Fruit fly (Drosophila melanogaster) whole organism, embryonic: ENCODE data around the gene Rok.

Experiments used
- Atf-2 ChIP-seq: fragments of 200-800 bp; sonication (Bioruptor generic); optimal IDR thresholded peaks from 2 replicates; lab custom pipeline; 2016; ENCODE audit warnings: missing biosample characterization, missing genetic modification characterization
- Blimp-1 ChIP-seq: fragments of 200-800 bp; sonication (Bioruptor generic); optimal IDR thresholded peaks from 3 replicates; lab custom pipeline; 2018; ENCODE audit warnings: missing biosample characterization, missing genetic modification characterization, mild to moderate bottlenecking, moderate library complexity, missing genetic modification reagents
- CG10979 ChIP-seq: fragments of 200-800 bp; sonication (Bioruptor generic); optimal IDR thresholded peaks from 2 replicates; lab custom pipeline; 2018; ENCODE audit warnings: missing biosample characterization, mild to moderate bottlenecking, missing genetic modification characterization, moderate library complexity
- CG11723 ChIP-seq: fragments of 200-800 bp; sonication (Bioruptor generic); optimal IDR thresholded peaks from 2 replicates; lab custom pipeline; 2017; ENCODE audit warnings: missing biosample characterization, mild to moderate bottlenecking, missing genetic modification characterization
- CG14667 ChIP-seq: fragments of 200-800 bp; sonication (Bioruptor generic); IDR thresholded peaks from 2 replicates; pipeline ENCODE4 v1.3.6; 2022; ENCODE audit warnings: missing biosample characterization, missing genetic modification characterization
- CG15696 ChIP-seq: fragments of 200-800 bp; sonication (Bioruptor generic); optimal IDR thresholded peaks from 2 replicates; lab custom pipeline; 2019; ENCODE audit warnings: missing biosample characterization, mild to moderate bottlenecking, missing genetic modification characterization, moderate library complexity
- CG1603 ChIP-seq: fragments of 200-800 bp; sonication (Bioruptor generic); optimal IDR thresholded peaks from 2 replicates; lab custom pipeline; 2019; ENCODE audit warnings: missing biosample characterization, mild to moderate bottlenecking, missing genetic modification characterization, moderate library complexity
- CG17186 ChIP-seq: fragments of 200-800 bp; sonication (Bioruptor generic); optimal IDR thresholded peaks from 3 replicates; lab custom pipeline; 2017; ENCODE audit warnings: missing biosample characterization, missing genetic modification reagents, missing genetic modification characterization
- CG17568 ChIP-seq: fragments of 200-800 bp; sonication (Bioruptor generic); optimal IDR thresholded peaks from 2 replicates; lab custom pipeline; 2018; ENCODE audit warnings: missing biosample characterization, mild to moderate bottlenecking, missing genetic modification characterization, moderate library complexity
- CG2202 ChIP-seq: fragments of 200-800 bp; sonication (Bioruptor generic); optimal IDR thresholded peaks from 2 replicates; lab custom pipeline; 2018; ENCODE audit warnings: missing biosample characterization, mild to moderate bottlenecking, missing genetic modification characterization
- CG31441 ChIP-seq: fragments of 200-800 bp; sonication (Bioruptor generic); IDR thresholded peaks from 2 replicates; pipeline ENCODE4 v1.3.6; 2022; ENCODE audit warnings: missing biosample characterization, missing genetic modification characterization
- CG34224 ChIP-seq: fragments of 200-800 bp; sonication (Bioruptor generic); IDR thresholded peaks from 3 replicates; pipeline ENCODE4 v1.3.6; 2022; ENCODE audit warnings: missing biosample characterization, missing genetic modification characterization; ENCODE audit not compliant: partially characterized antibody
- CG34376 ChIP-seq: fragments of 200-800 bp; sonication (Bioruptor generic); optimal IDR thresholded peaks from 2 replicates; lab custom pipeline; 2018; ENCODE audit warnings: missing biosample characterization, mild to moderate bottlenecking, missing genetic modification characterization
- CG4820 ChIP-seq: fragments of 200-800 bp; sonication (Bioruptor generic); optimal IDR thresholded peaks from 3 replicates; lab custom pipeline; 2016; ENCODE audit warnings: missing biosample characterization, missing genetic modification characterization
- CG6683 ChIP-seq: fragments of 200-800 bp; sonication (Bioruptor generic); optimal IDR thresholded peaks from 2 replicates; lab custom pipeline; 2017; ENCODE audit warnings: missing biosample characterization, mild to moderate bottlenecking, missing genetic modification characterization, missing genetic modification reagents
- CG9817 ChIP-seq: fragments of 200-800 bp; sonication (Bioruptor generic); optimal IDR thresholded peaks from 2 replicates; lab custom pipeline; 2018; ENCODE audit warnings: missing biosample characterization, mild to moderate bottlenecking, missing genetic modification characterization, moderate library complexity
- Dad ChIP-seq: fragments of 200-800 bp; sonication (Bioruptor generic); optimal IDR thresholded peaks from 3 replicates; lab custom pipeline; 2016; ENCODE audit warnings: missing biosample characterization, missing genetic modification characterization
- Dll ChIP-seq: fragments of 200-800 bp; sonication (Bioruptor generic); IDR thresholded peaks from 4 replicates; pipeline ENCODE4 v1.3.6; 2022; ENCODE audit warnings: missing biosample characterization, missing genetic modification characterization; ENCODE audit not compliant: partially characterized antibody
- E2f2 ChIP-seq: fragments of 200-800 bp; sonication (Bioruptor generic); IDR thresholded peaks from 2 replicates; pipeline ENCODE4 v1.3.6; 2022; ENCODE audit warnings: missing biosample characterization, missing genetic modification characterization
- Hmr ChIP-seq: fragments of 200-800 bp; sonication (Bioruptor generic); optimal IDR thresholded peaks from 3 replicates; lab custom pipeline; 2017; ENCODE audit warnings: mild to moderate bottlenecking, missing biosample characterization, missing genetic modification reagents, missing genetic modification characterization
- Hr3 ChIP-seq: fragments of 200-800 bp; sonication (Bioruptor generic); optimal IDR thresholded peaks from 3 replicates; lab custom pipeline; 2016; ENCODE audit warnings: missing biosample characterization, missing genetic modification characterization
- Hr78 ChIP-seq, 2 experiments: fragments of 200-800 bp in 1 of 2; fragments of >200 bp in 1 of 2; sonication (Bioruptor generic) in 1 of 2; optimal IDR thresholded peaks; 2 replicates each; lab custom pipeline; 2017 to 2019; ENCODE audit warnings: missing biosample characterization in 2 of 2, missing genetic modification characterization in 2 of 2, mild to moderate bottlenecking in 1 of 2, moderate library complexity in 1 of 2
- Kr ChIP-seq: fragments of 200-800 bp; sonication (Bioruptor generic); optimal IDR thresholded peaks from 2 replicates; lab custom pipeline; 2017; ENCODE audit warnings: missing biosample characterization, mild to moderate bottlenecking, missing genetic modification characterization
- Lim3 ChIP-seq: fragments of 200-800 bp; sonication (Bioruptor generic); IDR thresholded peaks from 2 replicates; pipeline ENCODE4 v1.3.6; 2022; ENCODE audit warnings: missing biosample characterization, missing genetic modification characterization
- Meics ChIP-seq: fragments of 200-800 bp; sonication (Bioruptor generic); optimal IDR thresholded peaks from 2 replicates; lab custom pipeline; 2017; ENCODE audit warnings: missing biosample characterization, mild to moderate bottlenecking, missing genetic modification characterization
- Mrtf ChIP-seq: fragments of 200-800 bp; sonication (Bioruptor generic); IDR thresholded peaks from 3 replicates; pipeline ENCODE4 v1.3.6; 2022; ENCODE audit warnings: missing biosample characterization, missing genetic modification characterization
- Nf-YC ChIP-seq: fragments of 200-800 bp; optimal IDR thresholded peaks from 3 replicates; lab custom pipeline; 2019; ENCODE audit warnings: missing biosample characterization, mild to moderate bottlenecking, missing genetic modification characterization, moderate library complexity
- btn ChIP-seq: fragments of 200-800 bp; sonication (Bioruptor generic); optimal IDR thresholded peaks from 2 replicates; lab custom pipeline; 2016; ENCODE audit warnings: missing biosample characterization, missing genetic modification characterization
- caup ChIP-seq: fragments of 200-800 bp; sonication (Bioruptor generic); optimal IDR thresholded peaks from 3 replicates; lab custom pipeline; 2017; ENCODE audit warnings: missing biosample characterization, mild to moderate bottlenecking, missing genetic modification characterization, moderate library complexity; ENCODE audit not compliant: severe bottlenecking
- chm ChIP-seq: fragments of 200-800 bp; sonication (Bioruptor generic); IDR thresholded peaks from 2 replicates; pipeline ENCODE4 v1.3.6; 2022; ENCODE audit warnings: missing biosample characterization, missing genetic modification characterization
- ci ChIP-seq: fragments of 200-800 bp; sonication (Bioruptor generic); IDR thresholded peaks from 3 replicates; pipeline ENCODE4 v1.3.6; 2022; ENCODE audit warnings: missing biosample characterization, missing genetic modification characterization
- crc ChIP-seq: fragments of 200-800 bp; sonication (Bioruptor generic); optimal IDR thresholded peaks from 2 replicates; lab custom pipeline; 2016; ENCODE audit warnings: missing biosample characterization, missing genetic modification characterization
- eve ChIP-seq, 2 experiments: fragments of >200 bp; optimal IDR thresholded peaks; 2 replicates each; lab custom pipeline; 2017; ENCODE audit warnings: missing biosample characterization in 2 of 2, missing genetic modification characterization in 2 of 2
- fd102C ChIP-seq: fragments of 200-800 bp; sonication (Bioruptor generic); optimal IDR thresholded peaks from 2 replicates; lab custom pipeline; 2018; ENCODE audit warnings: missing biosample characterization, mild to moderate bottlenecking, missing genetic modification characterization, moderate library complexity
- fu2 ChIP-seq: fragments of 200-800 bp; sonication (Bioruptor generic); optimal IDR thresholded peaks from 2 replicates; lab custom pipeline; 2016; ENCODE audit warnings: missing biosample characterization, missing genetic modification characterization
- hb ChIP-seq: fragments of 200-800 bp; sonication (Bioruptor generic); IDR thresholded peaks from 3 replicates; pipeline ENCODE4 v1.3.6; 2022; ENCODE audit warnings: missing biosample characterization, missing genetic modification characterization; ENCODE audit not compliant: partially characterized antibody
- ind ChIP-seq: fragments of 200-800 bp; sonication (Bioruptor generic); optimal IDR thresholded peaks from 3 replicates; lab custom pipeline; 2016; ENCODE audit warnings: missing biosample characterization, missing genetic modification characterization
- mirr ChIP-seq: fragments of 200-800 bp; sonication (Bioruptor generic); optimal IDR thresholded peaks from 3 replicates; lab custom pipeline; 2018; ENCODE audit warnings: missing biosample characterization, mild to moderate bottlenecking, missing genetic modification characterization
- odd ChIP-seq: fragments of 200-800 bp; sonication (Bioruptor generic); optimal IDR thresholded peaks from 2 replicates; lab custom pipeline; 2017; ENCODE audit warnings: missing biosample characterization, mild to moderate bottlenecking, missing genetic modification characterization
- pan ChIP-seq, 4 experiments: fragments of >200 bp in 3 of 4; fragments of 200-800 bp in 1 of 4; sonication (Bioruptor generic) in 1 of 4; optimal IDR thresholded peaks in 3 of 4; IDR thresholded peaks in 1 of 4; 2 replicates each; pipeline versions ENCODE4 v1.3.6 to Lab custom; 2017 to 2022; ENCODE audit warnings: missing biosample characterization in 2 of 4, missing genetic modification characterization in 2 of 4, mixed read lengths in 1 of 4
- pita ChIP-seq: fragments of 200-800 bp; sonication (Bioruptor generic); optimal IDR thresholded peaks from 2 replicates; lab custom pipeline; 2017; ENCODE audit warnings: missing biosample characterization, mild to moderate bottlenecking, missing genetic modification characterization
- pnt ChIP-seq: fragments of 200-800 bp; sonication (Bioruptor generic); optimal IDR thresholded peaks from 3 replicates; lab custom pipeline; 2016; ENCODE audit warnings: missing biosample characterization, missing genetic modification characterization
- rib ChIP-seq: fragments of 200-800 bp; sonication (Bioruptor generic); IDR thresholded peaks from 2 replicates; pipeline ENCODE4 v1.3.6; 2022; ENCODE audit warnings: missing biosample characterization, missing genetic modification characterization
- tio ChIP-seq: fragments of 200-800 bp; sonication (Bioruptor generic); optimal IDR thresholded peaks from 2 replicates; lab custom pipeline; 2017; ENCODE audit warnings: missing biosample characterization, missing genetic modification characterization, inconsistent platforms
- tll ChIP-seq, 2 experiments: fragments of 200-800 bp in 1 of 2; fragments of >200 bp in 1 of 2; sonication (Bioruptor generic) in 1 of 2; optimal IDR thresholded peaks; 2 replicates each; lab custom pipeline; 2017 to 2019; ENCODE audit warnings: missing biosample characterization in 2 of 2, missing genetic modification characterization in 2 of 2, mild to moderate bottlenecking in 1 of 2, moderate library complexity in 1 of 2
- vnd ChIP-seq: fragments of 200-800 bp; sonication (Bioruptor generic); IDR thresholded peaks from 3 replicates; pipeline ENCODE4 v1.3.6; 2022; ENCODE audit warnings: missing biosample characterization, missing genetic modification characterization; ENCODE audit not compliant: partially characterized antibody
- vvl ChIP-seq: fragments of 200-800 bp; sonication (Bioruptor generic); IDR thresholded peaks from 2 replicates; pipeline ENCODE4 v1.3.6; 2022; ENCODE audit warnings: missing biosample characterization, missing genetic modification characterization
- wek ChIP-seq: fragments of 200-800 bp; sonication (Bioruptor generic); optimal IDR thresholded peaks from 3 replicates; lab custom pipeline; 2018; ENCODE audit warnings: missing biosample characterization, mild to moderate bottlenecking, missing genetic modification characterization, moderate library complexity
- yki ChIP-seq: fragments of >200 bp; optimal IDR thresholded peaks from 3 replicates; lab custom pipeline; 2018
- zfh1 ChIP-seq: fragments of 200-800 bp; sonication (Bioruptor generic); IDR thresholded peaks from 3 replicates; pipeline ENCODE4 v1.3.6; 2022; ENCODE audit warnings: missing biosample characterization, missing genetic modification characterization

The Rok gene

dm6 chrX:16585569-16585968 is 51.6 kb downstream of the Rok start (continued):
- TF ChIP-seq CG34224 (no peak), CG10979 (tag; lab: Kevin White, UChicago) (no peak), pita (GFP tag; lab: Kevin White, UChicago) (no peak), zfh1 (no peak), Nf-YC (tag; lab: Kevin White, UChicago) (no peak), Hmr (GFP tag; lab: Kevin White, UChicago) (peak; percentile 49), chm (GFP tag; lab: Robert Waterston, UW) (no peak), CG17186 (no peak), crc (GFP tag; lab: Kevin White, UChicago) (no peak), caup (GFP tag; lab: Kevin White, UChicago) (peak; percentile 5), hb (GFP tag; lab: Robert Waterston, UW) (no peak), CG31441 (GFP tag; lab: Robert Waterston, UW) (no peak), eve (GFP tag; optimal IDR thresholded peaks at IDR 0.05; lab: Kevin White, UChicago) (no peak), Blimp-1 (GFP tag; lab: Kevin White, UChicago) (no peak), odd (no peak), CG9817 (tag; lab: Kevin White, UChicago) (peak; percentile 15), Mrtf (no peak), CG6683 (GFP tag; lab: Kevin White, UChicago) (no peak), ci (GFP tag; lab: Robert Waterston, UW) (no peak), CG15696 (tag; lab: Kevin White, UChicago) (no peak), Hr3 (no peak), Atf-2 (no peak), fu2 (GFP tag; lab: Kevin White, UChicago) (no peak), CG2202 (no peak), CG17568 (GFP tag; lab: Kevin White, UChicago) (no peak), CG14667 (no peak), Hr78 (GFP tag; optimal IDR thresholded peaks at IDR 0.05; lab: Kevin White, UChicago) (no peak), vnd (GFP tag; lab: Robert Waterston, UW) (no peak), CG1603 (tag; lab: Kevin White, UChicago) (no peak), E2f2 (GFP tag; lab: Robert Waterston, UW) (no peak), Meics (GFP tag; lab: Kevin White, UChicago) (peak; percentile 45), wek (GFP tag; lab: Kevin White, UChicago) (no peak), btn (no peak), pan (optimal IDR thresholded peaks at IDR 0.05; lab: Kevin White, UChicago) (no peak), pan (GFP tag; optimal IDR thresholded peaks at IDR 0.05 in 1 of 2, IDR thresholded peaks at IDR 0.05 in 1 of 2) (no peak), tio (GFP tag; lab: Kevin White, UChicago) (no peak), Lim3 (GFP tag; lab: Robert Waterston, UW) (no peak), Kr (GFP tag; lab: Kevin White, UChicago) (no peak), yki (lab: Kevin White, UChicago) (no peak), tll (GFP tag; optimal IDR thresholded peaks at IDR 0.05; lab: Kevin White, UChicago) (no peak), mirr (no peak), CG34376 (GFP tag; lab: Kevin White, UChicago) (peak; percentile 19), fd102C (GFP tag; lab: Kevin White, UChicago) (no peak), Dll (no peak), rib (no peak), ind (GFP tag; lab: Kevin White, UChicago) (no peak), Dad (no peak), vvl (GFP tag; lab: Robert Waterston, UW) (0 out of 2 replicates have a peak, but pooled peaks have one; percentile 13), CG4820 (GFP tag; lab: Kevin White, UChicago) (no peak), CG11723 (GFP tag; lab: Kevin White, UChicago) (no peak), pnt (no peak)
